Fruit fly (Drosophila melanogaster) S2 (cell line): Measurements from ENCODE around the gene CG8117.

Source experiments
- CG8478 ChIP-seq: fragments of >200 bp; optimal IDR thresholded peaks from 2 replicates; lab custom pipeline; 2018
- CTCF ChIP-seq, 2 experiments: fragments of >200 bp; optimal IDR thresholded peaks; 2 replicates each; lab custom pipeline; 2018

- TF ChIP-seq CTCF (optimal IDR thresholded peaks at IDR 0.05; lab: Kevin White, UChicago) (no peak), CG8478 (no peak)
These were observed 42.7 kb upstream of the CG8117 start for dm6 chrX:15601285-15601684.
